Worm (Caenorhabditis elegans): ENCODE measurements around the gene T25B9.8.
A peak's percentile ranks its signal among the peaks of the same experiment; 100 is the strongest.

ce11 chrIV:10811388-10811787, 43.4 kb upstream of the T25B9.8 start:
- no peak for TF ChIP-seq ama-1 (optimal IDR thresholded peaks at IDR 0.05)
- peak; percentile 21 for TF ChIP-seq hlh-8 (tag; optimal IDR thresholded peaks at IDR 0.05)
- TF ChIP-seq pha-4 (tag; optimal IDR thresholded peaks at IDR 0.05) = no peak
- TF ChIP-seq nfya-1 (tag; optimal IDR thresholded peaks at IDR 0.05) = no peak
- no peak for TF ChIP-seq ceh-24 (tag; optimal IDR thresholded peaks at IDR 0.05)
- no peak for TF ChIP-seq ceh-14 (tag; optimal IDR thresholded peaks at IDR 0.05)
- TF ChIP-seq F13H6.1 (tag; optimal IDR thresholded peaks at IDR 0.05) = no peak
